Worm (Caenorhabditis elegans): ENCODE measurements around the gene ins-35.

The ins-35 gene

ce11 chrV:20386942-20387341, 11.6 kb downstream of the ins-35 start, which contains the start of gene K02E2.7:
Gene K02E2.7 (minus strand): TSS chrV:20387042.
- TF ChIP-seq unc-62 (GFP tag; optimal IDR thresholded peaks at IDR 0.05) (no peak), ceh-39 (tag; optimal IDR thresholded peaks at IDR 0.05) (no peak), zip-8 (tag; optimal IDR thresholded peaks at IDR 0.05) (no peak), flh-1 (GFP tag; optimal IDR thresholded peaks at IDR 0.05) (no peak), ztf-11 (tag; optimal IDR thresholded peaks at IDR 0.05) (no peak), unc-39 (tag; optimal IDR thresholded peaks at IDR 0.05) (no peak), tbx-8 (GFP tag; optimal IDR thresholded peaks at IDR 0.05) (no peak), cnd-1 (tag; optimal IDR thresholded peaks at IDR 0.05) (no peak), mls-2 (tag; optimal IDR thresholded peaks at IDR 0.05) (no peak), unc-120 (tag; optimal IDR thresholded peaks at IDR 0.05; ENCODE audit: poor library complexity, severe bottlenecking) (no peak), nhr-237 (tag; optimal IDR thresholded peaks at IDR 0.05) (no peak), mab-5 (tag; optimal IDR thresholded peaks at IDR 0.05) (no peak)

- TF ChIP-seq M03D4.4 (tag; optimal IDR thresholded peaks at IDR 0.05) (no peak), ceh-83 (GFP tag; optimal IDR thresholded peaks at IDR 0.05) (no peak), unc-120 (tag; optimal IDR thresholded peaks at IDR 0.05; ENCODE audit: poor library complexity, severe bottlenecking) (no peak), lsy-2 (tag; optimal IDR thresholded peaks at IDR 0.05) (no peak)
These were observed 12.1 kb downstream of the ins-35 start, which contains the start of gene F53H2.1 for ce11 chrV:20387415-20387814. Gene F53H2.1 (plus strand): TSS chrV:20387715.

ce11 chrV:20393773-20394172, 18.4 kb downstream of the ins-35 start, which contains the start of gene cnc-7:
Gene cnc-7 (plus strand): TSS chrV:20394073.
- TF ChIP-seq snpc-4 (tag; optimal IDR thresholded peaks at IDR 0.05) (no peak), hlh-1 (tag; optimal IDR thresholded peaks at IDR 0.05) (no peak)

- TF ChIP-seq ces-1 (GFP tag; optimal IDR thresholded peaks at IDR 0.05) (no peak), drap-1 (GFP tag; optimal IDR thresholded peaks at IDR 0.05) (peak; percentile 19), snpc-4 (tag; optimal IDR thresholded peaks at IDR 0.05) (no peak), ham-2 (GFP tag; optimal IDR thresholded peaks at IDR 0.05) (no peak), zip-8 (tag; optimal IDR thresholded peaks at IDR 0.05) (no peak), mep-1 (tag; optimal IDR thresholded peaks at IDR 0.05) (no peak)
These were observed 24.3 kb downstream of the ins-35 start for ce11 chrV:20399532-20400068.

ce11 chrV:20402842-20403241, 27.5 kb downstream of the ins-35 start:
- no peak for TF ChIP-seq nhr-12 (tag; optimal IDR thresholded peaks at IDR 0.05)
- no peak for TF ChIP-seq lin-13 (tag; optimal IDR thresholded peaks at IDR 0.05)
- TF ChIP-seq zip-8 (tag; optimal IDR thresholded peaks at IDR 0.05): no peak
- no peak for TF ChIP-seq sem-2 (GFP tag; optimal IDR thresholded peaks at IDR 0.05)
- TF ChIP-seq hlh-1 (tag; optimal IDR thresholded peaks at IDR 0.05): no peak

ce11 chrV:20406817-20407216, 31.5 kb downstream of the ins-35 start:
- TF ChIP-seq elt-1 (tag; optimal IDR thresholded peaks at IDR 0.05; ENCODE audit: borderline replicate concordance, insufficient read depth): no peak
- no peak for TF ChIP-seq nhr-28 (tag; optimal IDR thresholded peaks at IDR 0.05)
- TF ChIP-seq hlh-1 (tag; optimal IDR thresholded peaks at IDR 0.05): no peak
- no peak for TF ChIP-seq ces-1 (GFP tag; optimal IDR thresholded peaks at IDR 0.05)
- TF ChIP-seq cnd-1 (tag; optimal IDR thresholded peaks at IDR 0.05): no peak
- TF ChIP-seq bed-3 (GFP tag; optimal IDR thresholded peaks at IDR 0.05): no peak
- TF ChIP-seq ham-2 (GFP tag; optimal IDR thresholded peaks at IDR 0.05): no peak
- no peak for TF ChIP-seq sem-2 (GFP tag; optimal IDR thresholded peaks at IDR 0.05)
- TF ChIP-seq zip-8 (tag; optimal IDR thresholded peaks at IDR 0.05): no peak
- no peak for TF ChIP-seq unc-39 (tag; optimal IDR thresholded peaks at IDR 0.05)
- no peak for TF ChIP-seq lin-32 (GFP tag; optimal IDR thresholded peaks at IDR 0.05)
- no peak for TF ChIP-seq unc-120 (tag; optimal IDR thresholded peaks at IDR 0.05; ENCODE audit: poor library complexity, severe bottlenecking)
- TF ChIP-seq ceh-83 (GFP tag; optimal IDR thresholded peaks at IDR 0.05): no peak

- TF ChIP-seq hlh-1 (tag; optimal IDR thresholded peaks at IDR 0.05) (peak; percentile 76), nhr-2 (tag; optimal IDR thresholded peaks at IDR 0.05) (no peak)
These were observed 33.7 kb downstream of the ins-35 start for ce11 chrV:20409016-20409415.

Measured in whole organism, mixed stage, embryonic.